Fruit fly (Drosophila melanogaster) whole organism, pupa: ENCODE results near the gene CG12395.

Experiments
- CG10348 ChIP-seq: fragments of 200-800 bp; sonication (Bioruptor generic); IDR thresholded peaks from 2 replicates; pipeline ENCODE4 v1.3.6; 2022; ENCODE audit warnings: missing biosample characterization, missing genetic modification characterization
- CG12605 ChIP-seq: fragments of 200-800 bp; sonication (Bioruptor generic); IDR thresholded peaks from 2 replicates; pipeline ENCODE4 v1.3.6; 2022; ENCODE audit warnings: missing biosample characterization, missing genetic modification characterization
- CG13204 ChIP-seq: fragments of 200-800 bp; sonication (Bioruptor generic); optimal IDR thresholded peaks from 2 replicates; lab custom pipeline; 2018; ENCODE audit warnings: missing biosample characterization, mild to moderate bottlenecking, missing genetic modification characterization, moderate library complexity
- CG14655 ChIP-seq: fragments of 200-800 bp; sonication (Bioruptor generic); optimal IDR thresholded peaks from 3 replicates; lab custom pipeline; 2017; ENCODE audit warnings: mild to moderate bottlenecking, missing biosample characterization, missing genetic modification reagents, missing genetic modification characterization
- CG15710 ChIP-seq: fragments of 200-800 bp; sonication (Bioruptor generic); optimal IDR thresholded peaks from 2 replicates; lab custom pipeline; 2018; ENCODE audit warnings: missing biosample characterization, mild to moderate bottlenecking, missing genetic modification characterization, moderate library complexity
- CG17806 ChIP-seq: fragments of 200-800 bp; sonication (Bioruptor generic); optimal IDR thresholded peaks from 2 replicates; lab custom pipeline; 2018; ENCODE audit warnings: missing biosample characterization, mild to moderate bottlenecking, missing genetic modification characterization, moderate library complexity
- CG32121 ChIP-seq: fragments of 200-800 bp; sonication (Bioruptor generic); IDR thresholded peaks from 2 replicates; pipeline ENCODE4 v1.3.6; 2022; ENCODE audit warnings: missing biosample characterization, missing genetic modification characterization
- CG34367 ChIP-seq: fragments of 200-800 bp; sonication (Bioruptor generic); optimal IDR thresholded peaks from 2 replicates; lab custom pipeline; 2018; ENCODE audit warnings: missing biosample characterization, mild to moderate bottlenecking, missing genetic modification characterization
- CG4496 ChIP-seq: fragments of 200-800 bp; sonication (Bioruptor generic); IDR thresholded peaks from 3 replicates; pipeline ENCODE4 v1.3.6; 2022; ENCODE audit warnings: missing biosample characterization, missing genetic modification characterization
- CG8159 ChIP-seq: fragments of 200-800 bp; sonication (Bioruptor generic); optimal IDR thresholded peaks from 3 replicates; lab custom pipeline; 2018; ENCODE audit warnings: missing biosample characterization, mild to moderate bottlenecking, missing genetic modification characterization, moderate library complexity
- CG8301 ChIP-seq: fragments of 200-800 bp; sonication (Bioruptor generic); optimal IDR thresholded peaks from 2 replicates; lab custom pipeline; 2018; ENCODE audit warnings: missing biosample characterization, mild to moderate bottlenecking, missing genetic modification characterization
- CG9948 ChIP-seq: fragments of 200-800 bp; sonication (Bioruptor generic); optimal IDR thresholded peaks from 2 replicates; lab custom pipeline; 2018; ENCODE audit warnings: missing biosample characterization, mild to moderate bottlenecking, missing genetic modification characterization, moderate library complexity
- D1 ChIP-seq: fragments of 200-800 bp; sonication (Bioruptor generic); optimal IDR thresholded peaks from 2 replicates; lab custom pipeline; 2018; ENCODE audit warnings: missing biosample characterization, mild to moderate bottlenecking, missing genetic modification characterization, moderate library complexity
- EcR ChIP-seq: fragments of 200-800 bp; sonication (Bioruptor generic); optimal IDR thresholded peaks from 3 replicates; lab custom pipeline; 2019; ENCODE audit warnings: missing biosample characterization, missing genetic modification characterization, mild to moderate bottlenecking, moderate library complexity, missing genetic modification reagents
- Ets98B ChIP-seq: fragments of 200-800 bp; sonication (Bioruptor generic); IDR thresholded peaks from 2 replicates; pipeline ENCODE4 v1.3.6; 2022; ENCODE audit warnings: missing biosample characterization, missing genetic modification characterization
- Pif1A ChIP-seq: fragments of 200-800 bp; sonication (Bioruptor generic); optimal IDR thresholded peaks from 3 replicates; lab custom pipeline; 2016; ENCODE audit warnings: missing biosample characterization, missing genetic modification characterization
- Pif1B ChIP-seq: fragments of 200-800 bp; sonication (Bioruptor generic); optimal IDR thresholded peaks from 3 replicates; lab custom pipeline; 2016; ENCODE audit warnings: missing biosample characterization, missing genetic modification characterization
- Snoo ChIP-seq: fragments of 200-800 bp; sonication (Bioruptor generic); optimal IDR thresholded peaks from 3 replicates; lab custom pipeline; 2017; ENCODE audit warnings: missing biosample characterization, mild to moderate bottlenecking, missing genetic modification characterization, inconsistent platforms
- fd96Ca ChIP-seq: fragments of 200-800 bp; sonication (Bioruptor generic); IDR thresholded peaks from 3 replicates; pipeline ENCODE4 v1.3.6; 2022; ENCODE audit warnings: missing biosample characterization, missing genetic modification characterization
- gl ChIP-seq: fragments of 200-800 bp; sonication (Bioruptor generic); optimal IDR thresholded peaks from 2 replicates; lab custom pipeline; 2018; ENCODE audit warnings: missing biosample characterization, mild to moderate bottlenecking, missing genetic modification characterization
- rn ChIP-seq: fragments of 200-800 bp; sonication (Bioruptor generic); IDR thresholded peaks from 2 replicates; pipeline ENCODE4 v1.3.6; 2022; ENCODE audit warnings: missing biosample characterization, missing genetic modification characterization

Gene CG12395

DNA sequence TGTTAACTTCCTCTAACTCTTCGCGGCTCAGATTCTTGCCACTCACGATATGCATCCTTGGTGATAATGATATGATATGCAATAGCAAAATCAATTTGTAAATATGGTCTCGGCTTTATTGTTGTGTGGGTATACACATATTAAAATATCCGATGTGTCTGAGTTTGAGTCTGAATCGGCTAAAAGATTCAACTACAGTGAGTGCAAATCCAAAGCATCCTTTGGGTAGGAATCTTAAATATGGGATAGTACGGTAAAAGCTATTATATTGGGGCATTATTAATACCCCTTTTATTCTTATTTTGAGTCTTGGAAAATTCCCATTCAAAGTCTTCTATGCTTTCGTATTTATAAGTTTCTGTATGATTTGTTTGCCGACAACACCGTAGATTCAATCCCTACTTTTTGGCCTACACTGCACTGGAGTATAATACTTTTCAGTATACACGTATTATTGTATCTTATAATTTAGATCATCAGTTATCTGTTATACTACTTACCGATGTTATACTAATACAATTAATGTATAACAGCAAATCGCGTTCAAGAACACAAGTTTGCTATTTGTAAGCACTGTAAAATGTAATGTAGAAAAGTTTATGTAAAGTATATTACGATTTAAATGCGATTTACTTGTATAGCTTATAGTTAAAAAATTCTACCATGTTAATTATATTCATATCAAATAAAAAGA is at the start of gene CG12395:
Gene CG12395 (minus strand): TSS at position 179 of the 694 bp plus-strand sequence.
- TF ChIP-seq D1 (tag; lab: Kevin White, UChicago) (no peak), CG8301 (tag; lab: Kevin White, UChicago) (no peak), gl (tag; lab: Kevin White, UChicago) (no peak), CG13204 (no peak), fd96Ca (no peak), CG4496 (GFP tag; lab: Robert Waterston, UW) (no peak), rn (GFP tag; lab: Robert Waterston, UW) (no peak), CG32121 (GFP tag; lab: Robert Waterston, UW) (no peak), CG9948 (tag; lab: Kevin White, UChicago) (no peak), Snoo (no peak), CG8159 (no peak), Pif1B (GFP tag; lab: Kevin White, UChicago) (no peak), CG34367 (no peak), Pif1A (GFP tag; lab: Kevin White, UChicago) (no peak)

DNA sequence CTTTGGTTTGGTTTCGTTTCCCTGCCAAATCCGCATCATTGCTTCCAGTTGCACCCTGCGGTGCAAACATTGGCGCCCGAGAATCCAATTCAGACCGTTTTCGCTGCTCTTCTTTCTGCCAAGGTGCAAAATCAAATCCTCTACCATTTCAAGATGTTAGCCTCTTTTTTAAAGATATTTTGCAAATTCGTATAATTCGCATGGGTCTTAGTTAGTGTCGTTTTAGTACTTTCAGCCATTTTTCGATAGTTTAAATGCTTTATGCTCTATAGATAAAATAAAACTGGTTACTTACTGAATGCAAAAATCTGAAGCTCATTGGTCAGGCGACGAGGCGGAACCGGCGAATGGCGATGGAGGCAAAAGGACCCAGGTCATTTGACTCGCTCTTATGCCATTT is 49.0 kb upstream of the CG12395 start:
- TF ChIP-seq Snoo (no peak), CG8159 (peak; percentile 8)

DNA sequence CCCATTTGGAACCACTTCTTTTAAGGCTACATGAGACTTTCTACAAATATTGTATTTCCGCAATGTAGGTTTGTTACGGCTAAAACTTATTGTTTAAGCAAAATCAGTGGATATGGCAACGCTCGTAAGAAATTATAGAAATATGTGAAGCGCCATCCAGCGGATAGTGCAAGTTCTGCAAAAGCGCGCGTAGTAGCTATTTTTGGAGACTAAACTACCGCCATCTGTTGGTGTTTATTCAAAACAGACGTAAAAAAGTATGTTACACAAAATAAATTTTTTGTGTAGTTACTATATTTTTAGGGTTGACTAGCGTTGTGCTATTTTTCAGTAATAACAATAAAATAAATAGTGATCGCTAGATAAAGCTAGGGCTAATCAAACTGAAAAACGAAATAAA is 43.0 kb upstream of the CG12395 start:
- TF ChIP-seq CG4496 (GFP tag; lab: Robert Waterston, UW) (0 out of 3 replicates have a peak, but pooled peaks have one; percentile 32), CG34367 (no peak)
- TF ChIP-seq, all 21 proteins: peak for 1

DNA sequence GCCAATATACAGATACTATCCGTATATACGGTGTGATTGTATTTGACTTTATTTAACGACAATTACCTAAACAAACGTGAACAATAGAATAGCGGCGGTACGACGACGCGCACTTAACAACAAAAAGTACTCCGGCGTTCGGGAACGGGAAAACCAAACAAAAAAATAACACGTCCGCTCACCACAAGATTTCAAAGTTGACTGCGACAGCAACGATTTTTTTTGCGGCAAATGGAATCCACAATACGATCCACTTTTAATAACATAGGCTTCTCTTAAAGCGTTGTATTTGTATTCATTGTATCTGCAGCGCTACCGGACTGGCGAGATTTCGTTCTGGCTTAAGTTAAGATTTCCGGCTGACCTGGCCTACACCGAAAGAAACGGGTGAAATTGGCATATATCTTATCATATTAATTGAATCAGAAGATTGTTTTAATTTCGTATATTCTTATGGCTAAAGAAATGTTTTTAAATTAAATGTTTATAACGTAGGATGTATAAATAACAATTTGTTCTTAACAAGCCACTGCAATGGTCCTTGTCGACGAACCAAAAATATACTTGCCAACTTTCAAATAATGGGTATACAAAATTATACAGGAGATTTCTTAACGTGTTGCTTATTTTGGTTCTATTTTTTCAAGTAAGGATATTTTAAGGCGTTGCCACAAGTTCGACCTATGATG is 42.2 kb upstream of the CG12395 start, which contains the start of the genes CG42353 and CG42354:
Gene CG42353 (minus strand): TSS at position 209 of the 689 bp plus-strand sequence.
Gene CG42354 (minus strand): TSS at position 209 of the 689 bp plus-strand sequence.
- TF ChIP-seq Pif1A (GFP tag; lab: Kevin White, UChicago) (peak; percentile 85), CG8301 (tag; lab: Kevin White, UChicago) (peak; percentile 98), CG4496 (GFP tag; lab: Robert Waterston, UW) (peak; percentile 95), CG13204 (peak; percentile 81), Snoo (peak; percentile 91), gl (tag; lab: Kevin White, UChicago) (peak; percentile 93), fd96Ca (peak; percentile 91), CG9948 (tag; lab: Kevin White, UChicago) (peak; percentile 99), CG10348 (GFP tag; lab: Robert Waterston, UW) (peak; percentile 65), CG12605 (GFP tag; lab: Robert Waterston, UW) (peak; percentile 89), rn (GFP tag; lab: Robert Waterston, UW) (peak; percentile 84), Ets98B (GFP tag; lab: Robert Waterston, UW) (peak; percentile 89), CG32121 (GFP tag; lab: Robert Waterston, UW) (peak; percentile 94), CG8159 (peak; percentile 98), Pif1B (GFP tag; lab: Kevin White, UChicago) (peak; percentile 92), EcR (GFP tag; lab: Kevin White, UChicago) (no peak), CG15710 (tag; lab: Kevin White, UChicago) (peak; percentile 98), CG17806 (tag; lab: Kevin White, UChicago) (peak; percentile 98), CG14655 (peak; percentile 99), D1 (tag; lab: Kevin White, UChicago) (peak; percentile 97), CG34367 (peak; percentile 98)
- TF ChIP-seq, all 21 proteins: peak for 20

DNA sequence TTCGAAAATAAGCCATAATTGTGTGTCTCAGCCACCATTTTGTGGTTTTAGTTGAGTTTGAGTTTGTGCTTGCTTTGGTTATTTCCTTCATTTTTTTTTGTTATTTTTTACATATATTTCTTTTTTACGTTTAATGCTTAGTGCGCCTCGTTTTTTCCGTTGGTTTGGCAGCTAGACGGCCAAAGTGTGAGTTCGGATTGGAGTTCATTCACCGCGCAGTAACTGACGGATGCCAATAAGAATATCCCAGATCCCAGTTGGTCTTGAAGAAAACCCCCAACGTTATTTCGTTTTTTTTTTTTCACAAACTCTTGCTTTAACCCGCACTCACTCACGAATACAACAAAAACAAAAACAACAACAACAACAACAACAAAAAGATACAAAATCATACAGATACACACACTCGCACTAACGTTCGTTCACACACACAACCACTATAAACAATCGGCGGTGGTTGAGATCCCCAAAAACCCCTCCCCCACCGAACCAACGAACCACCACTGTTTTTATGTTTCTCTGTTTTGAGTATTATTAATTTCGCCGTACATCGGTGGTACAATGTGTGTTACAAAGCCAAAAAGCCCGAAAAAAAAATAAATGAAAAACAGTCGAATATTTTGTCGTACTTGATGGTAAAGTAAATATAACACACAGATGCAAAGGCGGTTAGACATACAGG is 41.5 kb upstream of the CG12395 start:
- TF ChIP-seq CG4496 (GFP tag; lab: Robert Waterston, UW) (no peak), EcR (GFP tag; lab: Kevin White, UChicago) (peak; percentile 23)

DNA sequence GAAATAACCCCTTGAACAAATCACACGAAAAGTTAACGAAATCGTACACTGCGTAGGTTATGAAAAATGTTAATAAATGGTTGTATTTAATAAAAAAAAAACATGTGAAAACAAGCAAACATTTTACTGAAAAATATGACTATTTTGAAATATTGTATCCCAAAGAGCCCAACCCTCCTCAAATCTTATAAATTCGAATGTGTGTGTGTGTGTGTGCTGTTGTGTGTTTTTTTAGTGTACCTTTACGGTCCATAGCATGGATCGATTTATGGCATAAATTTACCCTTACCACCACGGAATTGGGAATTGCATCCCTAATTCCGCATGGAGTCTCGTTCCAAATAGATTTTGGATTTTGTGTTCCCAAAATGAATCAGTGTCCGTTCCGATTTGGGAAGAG is 40.8 kb upstream of the CG12395 start:
- TF ChIP-seq Snoo, result peak; percentile 50
- TF ChIP-seq Ets98B (GFP tag; lab: Robert Waterston, UW), result 0 out of 2 replicates have a peak, but pooled peaks have one; percentile 17
- no peak for TF ChIP-seq CG17806 (tag; lab: Kevin White, UChicago)
- TF ChIP-seq Pif1A (GFP tag; lab: Kevin White, UChicago), result peak; percentile 54
- 0 out of 2 replicates have a peak, but pooled peaks have one; percentile 24 for TF ChIP-seq CG12605 (GFP tag; lab: Robert Waterston, UW)
- TF ChIP-seq CG14655, result no peak
- TF ChIP-seq CG8159, result no peak
- no peak for TF ChIP-seq D1 (tag; lab: Kevin White, UChicago)
- no peak for TF ChIP-seq CG13204
- 0 out of 2 replicates have a peak, but pooled peaks have one; percentile 5 for TF ChIP-seq rn (GFP tag; lab: Robert Waterston, UW)
- no peak for TF ChIP-seq CG10348 (GFP tag; lab: Robert Waterston, UW)
- peak; percentile 19 for TF ChIP-seq Pif1B (GFP tag; lab: Kevin White, UChicago)
- no peak; the same call in 2 of the 3 replicates for TF ChIP-seq CG4496 (GFP tag; lab: Robert Waterston, UW)
- TF ChIP-seq fd96Ca, result 0 out of 3 replicates have a peak, but pooled peaks have one; percentile 15
- no peak for TF ChIP-seq CG32121 (GFP tag; lab: Robert Waterston, UW)
- no peak for TF ChIP-seq CG34367
- TF ChIP-seq CG9948 (tag; lab: Kevin White, UChicago), result no peak
- no peak for TF ChIP-seq CG15710 (tag; lab: Kevin White, UChicago)
